Worm (Caenorhabditis elegans) whole organism, L2 larva: ENCODE data around the gene F54D5.7.
"Not testable (repeated sequence)": the region's sequence is repeated elsewhere in the genome, so short reads cannot be mapped to it uniquely, and the experiment has no call there.

ENCODE experiments used
- C34F6.9 ChIP-seq: fragments of 150-350 bp; optimal IDR thresholded peaks from 2 replicates; lab custom pipeline; 2014; ENCODE audit warnings: missing biosample characterization, missing genetic modification characterization
- F13H6.1 ChIP-seq: sonication (generic microtip); optimal IDR thresholded peaks from 2 replicates; lab custom pipeline; 2016; ENCODE audit warnings: missing genetic modification characterization, missing compliant biosample characterization
- R02D3.7 ChIP-seq: fragments of 150-350 bp; optimal IDR thresholded peaks from 2 replicates; lab custom pipeline; 2014; ENCODE audit warnings: missing biosample characterization, missing genetic modification characterization
- Y55F3AM.14 ChIP-seq: fragments of 200-800 bp; sonication (Bioruptor generic); optimal IDR thresholded peaks from 2 replicates; lab custom pipeline; 2018; ENCODE audit warnings: mild to moderate bottlenecking, missing genetic modification characterization, missing compliant biosample characterization
- ZK546.5 ChIP-seq: sonication (generic microtip); optimal IDR thresholded peaks from 2 replicates; lab custom pipeline; 2017; ENCODE audit warnings: missing biosample characterization, missing genetic modification characterization
- alr-1 ChIP-seq: fragments of 150-350 bp; optimal IDR thresholded peaks from 2 replicates; lab custom pipeline; 2014; ENCODE audit warnings: missing biosample characterization, missing genetic modification characterization
- aly-2 ChIP-seq: fragments of 150-350 bp; optimal IDR thresholded peaks from 2 replicates; lab custom pipeline; 2014; ENCODE audit warnings: missing biosample characterization, missing genetic modification characterization
- ama-1 ChIP-seq: fragments of 150-350 bp; optimal IDR thresholded peaks from 2 replicates; lab custom pipeline; 2018; ENCODE audit warnings: inconsistent platforms
- ceh-16 ChIP-seq: fragments of 150-350 bp; optimal IDR thresholded peaks from 2 replicates; lab custom pipeline; 2014; ENCODE audit warnings: missing biosample characterization, missing genetic modification characterization
- ceh-82 ChIP-seq: fragments of 150-350 bp; optimal IDR thresholded peaks from 2 replicates; lab custom pipeline; 2014; ENCODE audit warnings: missing biosample characterization, missing genetic modification characterization
- crh-2 ChIP-seq: sonication (generic microtip); optimal IDR thresholded peaks from 2 replicates; lab custom pipeline; 2017; ENCODE audit warnings: missing biosample characterization, missing genetic modification characterization
- egl-27 ChIP-seq: sonication (generic microtip); optimal IDR thresholded peaks from 3 replicates; lab custom pipeline; 2017; ENCODE audit warnings: missing biosample characterization, missing genetic modification reagents, missing genetic modification characterization
- elt-1 ChIP-seq: fragments of 150-350 bp; optimal IDR thresholded peaks from 2 replicates; lab custom pipeline; 2014; ENCODE audit warnings: missing biosample characterization, missing genetic modification characterization
- elt-3 ChIP-seq: sonication (generic microtip); optimal IDR thresholded peaks from 2 replicates; lab custom pipeline; 2017; ENCODE audit warnings: missing biosample characterization, missing genetic modification characterization
- fos-1 ChIP-seq: fragments of 150-350 bp; optimal IDR thresholded peaks from 2 replicates; lab custom pipeline; 2014; ENCODE audit warnings: missing biosample characterization, missing genetic modification characterization
- gmeb-1 ChIP-seq: fragments of 150-350 bp; optimal IDR thresholded peaks from 2 replicates; lab custom pipeline; 2014; ENCODE audit warnings: missing biosample characterization, missing genetic modification characterization
- lin-13 ChIP-seq: fragments of 150-350 bp; optimal IDR thresholded peaks from 2 replicates; lab custom pipeline; 2014; ENCODE audit warnings: missing biosample characterization, missing genetic modification reagents, missing genetic modification characterization
- lin-39 ChIP-seq: fragments of 150-350 bp; optimal IDR thresholded peaks from 2 replicates; lab custom pipeline; 2014; ENCODE audit warnings: missing biosample characterization, missing genetic modification reagents, missing genetic modification characterization
- lsy-2 ChIP-seq, 2 experiments: fragments of 150-350 bp in 1 of 2; sonication (generic microtip) in 1 of 2; optimal IDR thresholded peaks; 2 replicates each; lab custom pipeline; 2014 to 2017; ENCODE audit warnings: missing biosample characterization in 2 of 2, missing genetic modification characterization in 2 of 2
- mab-5 ChIP-seq: fragments of 150-350 bp; optimal IDR thresholded peaks from 2 replicates; lab custom pipeline; 2014; ENCODE audit warnings: missing biosample characterization, missing genetic modification characterization
- mbf-1 ChIP-seq: sonication (generic microtip); optimal IDR thresholded peaks from 2 replicates; lab custom pipeline; 2017; ENCODE audit warnings: missing biosample characterization, missing genetic modification characterization
- mdl-1 ChIP-seq, 2 experiments: fragments of 150-350 bp in 1 of 2; sonication (generic microtip) in 1 of 2; optimal IDR thresholded peaks; 2 replicates each; lab custom pipeline; 2017; ENCODE audit warnings: missing biosample characterization in 2 of 2, missing genetic modification characterization in 2 of 2
- nhr-11 ChIP-seq: fragments of 150-350 bp; optimal IDR thresholded peaks from 2 replicates; lab custom pipeline; 2014; ENCODE audit warnings: missing biosample characterization, missing genetic modification characterization
- nhr-12 ChIP-seq: fragments of 150-350 bp; optimal IDR thresholded peaks from 2 replicates; lab custom pipeline; 2014; ENCODE audit warnings: missing biosample characterization, missing genetic modification characterization
- nhr-129 ChIP-seq: fragments of 150-350 bp; optimal IDR thresholded peaks from 2 replicates; lab custom pipeline; 2014; ENCODE audit warnings: missing biosample characterization, missing genetic modification characterization
- nhr-21 ChIP-seq: fragments of 150-350 bp; optimal IDR thresholded peaks from 2 replicates; lab custom pipeline; 2014; ENCODE audit warnings: missing biosample characterization, missing genetic modification characterization
- nhr-23 ChIP-seq: fragments of 150-350 bp; optimal IDR thresholded peaks from 2 replicates; lab custom pipeline; 2014; ENCODE audit warnings: missing biosample characterization, missing genetic modification reagents, missing genetic modification characterization
- nhr-25 ChIP-seq: fragments of 150-350 bp; sonication (generic microtip); optimal IDR thresholded peaks from 3 replicates; lab custom pipeline; 2014; ENCODE audit warnings: missing biosample characterization, missing genetic modification characterization
- nhr-6 ChIP-seq: fragments of 150-350 bp; optimal IDR thresholded peaks from 2 replicates; lab custom pipeline; 2014; ENCODE audit warnings: missing biosample characterization, missing genetic modification characterization
- nhr-77 ChIP-seq: fragments of 150-350 bp; optimal IDR thresholded peaks from 2 replicates; lab custom pipeline; 2014; ENCODE audit warnings: missing biosample characterization, missing genetic modification characterization
- peb-1 ChIP-seq: fragments of 150-350 bp; optimal IDR thresholded peaks from 2 replicates; lab custom pipeline; 2014; ENCODE audit warnings: missing biosample characterization, missing genetic modification characterization
- skn-1 ChIP-seq: sonication (generic microtip); optimal IDR thresholded peaks from 2 replicates; lab custom pipeline; 2017; ENCODE audit warnings: missing biosample characterization, missing genetic modification characterization
- sma-3 ChIP-seq: sonication (generic microtip); optimal IDR thresholded peaks from 2 replicates; lab custom pipeline; 2016; ENCODE audit warnings: missing genetic modification reagents, missing genetic modification characterization, missing compliant biosample characterization
- sma-9 ChIP-seq, 2 experiments: fragments of 150-350 bp in 1 of 2; sonication (generic microtip) in 1 of 2; optimal IDR thresholded peaks; 2 replicates each; lab custom pipeline; 2014 to 2016; ENCODE audit warnings: missing genetic modification characterization in 2 of 2, mild to moderate bottlenecking in 1 of 2, missing biosample characterization in 1 of 2, missing compliant biosample characterization in 1 of 2, missing genetic modification reagents in 1 of 2, moderate library complexity in 1 of 2
- snpc-4 ChIP-seq: fragments of 150-350 bp; optimal IDR thresholded peaks from 2 replicates; lab custom pipeline; 2014; ENCODE audit warnings: missing biosample characterization, missing genetic modification characterization
- unc-39 ChIP-seq: fragments of 150-350 bp; optimal IDR thresholded peaks from 2 replicates; lab custom pipeline; 2014; ENCODE audit warnings: missing biosample characterization, missing genetic modification characterization
- unc-62 ChIP-seq: fragments of 150-350 bp; optimal IDR thresholded peaks from 2 replicates; lab custom pipeline; 2014; ENCODE audit warnings: missing biosample characterization, missing genetic modification reagents, missing genetic modification characterization
- zag-1 ChIP-seq: fragments of 150-350 bp; optimal IDR thresholded peaks from 2 replicates; lab custom pipeline; 2014; ENCODE audit warnings: missing biosample characterization, missing genetic modification characterization
- ztf-1 ChIP-seq: fragments of 200-800 bp; sonication (Bioruptor generic); conservative IDR thresholded peaks from 2 replicates; pipeline ENCODE4 v1.3.6; 2022; ENCODE audit warnings: missing genetic modification characterization, missing compliant biosample characterization
- ztf-11 ChIP-seq: sonication (generic microtip); optimal IDR thresholded peaks from 2 replicates; lab custom pipeline; 2017; ENCODE audit warnings: missing biosample characterization, missing genetic modification characterization

The F54D5.7 gene

ce11 chrII:11545952-11546325, 1.4 kb upstream of the F54D5.7 start:
- TF ChIP-seq sma-3 (GFP tag; lab: Kevin White, UChicago) (no peak), ztf-11 (tag; lab: Kevin White, UChicago) (no peak), snpc-4 (tag; lab: Kevin White, UChicago) (no peak), elt-1 (tag; lab: Kevin White, UChicago) (no peak), sma-9 (GFP tag; optimal IDR thresholded peaks at IDR 0.05; lab: Kevin White, UChicago) (no peak), sma-9 (tag; optimal IDR thresholded peaks at IDR 0.05; lab: Kevin White, UChicago) (no peak), crh-2 (no peak), nhr-129 (tag; lab: Kevin White, UChicago) (no peak), lin-13 (no peak), ceh-82 (tag; lab: Kevin White, UChicago) (no peak), ceh-16 (no peak), mbf-1 (tag; lab: Kevin White, UChicago) (no peak)

DNA sequence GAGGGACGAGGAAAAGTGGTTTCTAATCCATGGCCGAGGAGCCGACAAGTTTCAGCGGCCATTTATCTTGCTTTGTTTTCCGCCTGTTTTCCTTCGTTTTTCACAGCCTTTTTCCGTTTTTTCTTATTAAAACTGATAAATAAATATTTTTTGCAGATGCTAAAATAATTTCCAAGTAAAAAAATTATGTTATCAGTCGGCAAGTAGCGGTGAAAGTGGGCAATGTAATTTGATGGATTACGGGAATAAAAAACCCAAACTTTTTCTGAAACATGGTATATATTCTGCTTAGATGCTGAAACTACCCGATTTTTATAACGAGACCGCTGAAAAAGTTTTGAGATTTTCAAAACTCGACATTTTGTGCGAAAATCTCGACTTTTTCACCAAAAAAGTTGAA, 4.7 kb downstream of the F54D5.7 start, which contains the start of gene dhgd-1:
Gene dhgd-1 (minus strand): TSS at position 101 of the 400 bp plus-strand sequence.
- TF ChIP-seq peb-1 (tag; lab: Kevin White, UChicago); gmeb-1 (tag; lab: Kevin White, UChicago); crh-2: not testable (repeated sequence)

ce11 chrII:11555634-11556033, 8.3 kb downstream of the F54D5.7 start, which contains the start of gene F54D5.24:
TSS of gene F54D5.24 (plus strand) at chrII:11555949.
- TF ChIP-seq ztf-1 (GFP tag; lab: Robert Waterston, UW): no peak
- TF ChIP-seq fos-1 (tag; lab: Kevin White, UChicago): no peak
- no peak for TF ChIP-seq nhr-23 (tag; lab: Kevin White, UChicago)
- no peak for TF ChIP-seq mdl-1 (tag; optimal IDR thresholded peaks at IDR 0.05; lab: Kevin White, UChicago)
- no peak for TF ChIP-seq zag-1 (tag; lab: Kevin White, UChicago)
- TF ChIP-seq aly-2 (tag; lab: Kevin White, UChicago): no peak
- TF ChIP-seq lsy-2 (tag; optimal IDR thresholded peaks at IDR 0.05; lab: Kevin White, UChicago): no peak
- no peak for TF ChIP-seq F13H6.1 (tag; lab: Kevin White, UChicago)
- no peak for TF ChIP-seq elt-3 (tag; lab: Kevin White, UChicago)
- TF ChIP-seq mbf-1 (tag; lab: Kevin White, UChicago): no peak
- no peak for TF ChIP-seq ceh-82 (tag; lab: Kevin White, UChicago)
- no peak for TF ChIP-seq lin-13
- TF ChIP-seq nhr-129 (tag; lab: Kevin White, UChicago): no peak
- TF ChIP-seq crh-2: no peak
- TF ChIP-seq sma-3 (GFP tag; lab: Kevin White, UChicago): no peak
- TF ChIP-seq unc-62: no peak
- TF ChIP-seq peb-1 (tag; lab: Kevin White, UChicago): no peak
- no peak for TF ChIP-seq unc-39 (tag; lab: Kevin White, UChicago)
- no peak for TF ChIP-seq ama-1 (lab: Kevin White, UChicago)
- TF ChIP-seq nhr-12 (tag; lab: Kevin White, UChicago): no peak

- no peak for TF ChIP-seq C34F6.9 (tag; lab: Kevin White, UChicago)
- TF ChIP-seq nhr-129 (tag; lab: Kevin White, UChicago): no peak
- TF ChIP-seq ztf-11 (tag; lab: Kevin White, UChicago): no peak
- no peak for TF ChIP-seq unc-39 (tag; lab: Kevin White, UChicago)
- no peak for TF ChIP-seq nhr-11 (tag; lab: Kevin White, UChicago)
- no peak for TF ChIP-seq lin-39 (tag; lab: Kevin White, UChicago)
- TF ChIP-seq nhr-25 (tag; lab: Kevin White, UChicago): no peak
- TF ChIP-seq R02D3.7 (tag; lab: Kevin White, UChicago): no peak
- no peak for TF ChIP-seq nhr-12 (tag; lab: Kevin White, UChicago)
- TF ChIP-seq gmeb-1 (tag; lab: Kevin White, UChicago): no peak
- TF ChIP-seq alr-1 (tag; lab: Kevin White, UChicago): no peak
- TF ChIP-seq fos-1 (tag; lab: Kevin White, UChicago): no peak
Observed at ce11 chrII:11556338-11556737, 9.0 kb downstream of the F54D5.7 start, which contains the start of gene F54D5.17. TSS of gene F54D5.17 (plus strand) at chrII:11556638.

ce11 chrII:11564127-11564526, 16.8 kb downstream of the F54D5.7 start, which contains the start of gene F54D5.15:
TSS of gene F54D5.15 (minus strand) at chrII:11564227.
- TF ChIP-seq mab-5: no peak
- TF ChIP-seq ama-1 (lab: Kevin White, UChicago): no peak
- TF ChIP-seq nhr-12 (tag; lab: Kevin White, UChicago): no peak
- no peak for TF ChIP-seq unc-39 (tag; lab: Kevin White, UChicago)
- no peak for TF ChIP-seq Y55F3AM.14 (GFP tag; lab: Kevin White, UChicago)
- no peak for TF ChIP-seq egl-27 (tag; lab: Kevin White, UChicago)
- no peak for TF ChIP-seq zag-1 (tag; lab: Kevin White, UChicago)
- no peak for TF ChIP-seq sma-3 (GFP tag; lab: Kevin White, UChicago)
- no peak for TF ChIP-seq aly-2 (tag; lab: Kevin White, UChicago)
- no peak for TF ChIP-seq elt-1 (tag; lab: Kevin White, UChicago)
- no peak for TF ChIP-seq nhr-6 (tag; lab: Kevin White, UChicago)
- TF ChIP-seq nhr-21 (tag; lab: Kevin White, UChicago): no peak
- TF ChIP-seq R02D3.7 (tag; lab: Kevin White, UChicago): no peak
- no peak for TF ChIP-seq lin-13
- TF ChIP-seq skn-1: no peak
- no peak for TF ChIP-seq nhr-77 (tag; lab: Kevin White, UChicago)
- no peak for TF ChIP-seq peb-1 (tag; lab: Kevin White, UChicago)
- no peak for TF ChIP-seq F13H6.1 (tag; lab: Kevin White, UChicago)
- no peak for TF ChIP-seq unc-62
- TF ChIP-seq ZK546.5 (tag; lab: Kevin White, UChicago): no peak
